Worm (Caenorhabditis elegans) whole organism, midembryonic: Measurements from ENCODE around the gene ile-2.

Experiments used
- T22C8.4 ChIP-seq: fragments of 200-800 bp; sonication (Bioruptor generic); IDR thresholded peaks from 2 replicates; pipeline ENCODE4 v1.3.6; 2022; ENCODE audit warnings: missing genetic modification characterization, missing compliant biosample characterization
- cog-1 ChIP-seq: sonication (generic microtip); optimal IDR thresholded peaks from 2 replicates; lab custom pipeline; 2016; ENCODE audit warnings: missing genetic modification characterization, missing compliant biosample characterization
- flt-1 ChIP-seq: fragments of 200-800 bp; sonication (Bioruptor generic); IDR thresholded peaks from 2 replicates; pipeline ENCODE4 v1.3.6; 2022; ENCODE audit warnings: missing genetic modification characterization, missing compliant biosample characterization
- klf-2 ChIP-seq: fragments of 200-800 bp; sonication (Bioruptor generic); conservative IDR thresholded peaks from 2 replicates; pipeline ENCODE4 v1.3.6; 2022; ENCODE audit warnings: missing genetic modification reagents, missing genetic modification characterization, missing compliant biosample characterization
- med-1 ChIP-seq: sonication (generic microtip); optimal IDR thresholded peaks from 2 replicates; lab custom pipeline; 2017; ENCODE audit warnings: missing genetic modification characterization, mild to moderate bottlenecking, missing compliant biosample characterization, antibody characterized with exemption, missing genetic modification reagents; ENCODE audit not compliant: insufficient read depth
- ref-1 ChIP-seq: fragments of 200-800 bp; sonication (Bioruptor generic); conservative IDR thresholded peaks from 2 replicates; pipeline ENCODE4 v1.3.6; 2022; ENCODE audit warnings: missing genetic modification reagents, missing genetic modification characterization, missing compliant biosample characterization
- tab-1 ChIP-seq: fragments of 200-800 bp; sonication (Bioruptor generic); IDR thresholded peaks from 2 replicates; pipeline ENCODE4 v1.3.6; 2022; ENCODE audit warnings: missing genetic modification characterization, missing compliant biosample characterization
- ztf-23 ChIP-seq: fragments of 200-800 bp; sonication (Bioruptor generic); IDR thresholded peaks from 2 replicates; pipeline ENCODE4 v1.3.6; 2022; ENCODE audit warnings: missing genetic modification reagents, missing genetic modification characterization, missing compliant biosample characterization
- ztf-29 ChIP-seq: fragments of 200-800 bp; sonication (Bioruptor generic); IDR thresholded peaks from 2 replicates; pipeline ENCODE4 v1.3.6; 2022; ENCODE audit warnings: missing genetic modification reagents, missing genetic modification characterization, missing compliant biosample characterization

ce11 chrX:768061-768646, at the start of gene ile-2, which contains the start of gene trap-2:
- TF ChIP-seq tab-1 (peak; percentile 71), ref-1 (no peak), klf-2 (GFP tag; lab: Robert Waterston, UW) (no peak), med-1 (GFP tag; lab: Kevin White, UChicago) (no peak), T22C8.4 (GFP tag; lab: Robert Waterston, UW) (no peak), flt-1 (GFP tag; lab: Robert Waterston, UW) (peak; percentile 80), ztf-29 (GFP tag; lab: Robert Waterston, UW) (no peak), cog-1 (tag; lab: Kevin White, UChicago) (peak; percentile 92), ztf-23 (peak; percentile 80)
